Fruit fly (Drosophila melanogaster) S2 (cell line): Measurements from ENCODE around the gene CG3610.

ENCODE experiments used
- CG8478 ChIP-seq: fragments of >200 bp; optimal IDR thresholded peaks from 2 replicates; lab custom pipeline; 2018
- CTCF ChIP-seq, 2 experiments: fragments of >200 bp; optimal IDR thresholded peaks; 2 replicates each; lab custom pipeline; 2018

dm6 chr3R:14822954-14823353 lies 21.9 kb upstream of the CG3610 start:
- TF ChIP-seq CTCF (optimal IDR thresholded peaks at IDR 0.05; lab: Kevin White, UChicago) (peak; percentile 51 to 65), CG8478 (lab: Kevin White, UChicago) (no peak)
